Worm (Caenorhabditis elegans): ENCODE data around the gene Y45F10C.1.

- TF ChIP-seq elt-2 (tag; optimal IDR thresholded peaks at IDR 0.05) (no peak), egl-27 (tag; optimal IDR thresholded peaks at IDR 0.05) (no peak), nhr-23 (tag; optimal IDR thresholded peaks at IDR 0.05) (no peak), nhr-28 (tag; optimal IDR thresholded peaks at IDR 0.05) (no peak), pha-4 (tag; optimal IDR thresholded peaks at IDR 0.05) (no peak), fos-1 (tag; optimal IDR thresholded peaks at IDR 0.05) (no peak), elt-3 (tag; optimal IDR thresholded peaks at IDR 0.05) (no peak), lin-39 (tag; optimal IDR thresholded peaks at IDR 0.05) (no peak), nhr-12 (tag; optimal IDR thresholded peaks at IDR 0.05) (no peak), ama-1 (optimal IDR thresholded peaks at IDR 0.05) (no peak)
These were observed 35.8 kb downstream of the Y45F10C.1 start, which contains the start of gene C08F11.1 for ce11 chrIV:13623533-13623932.

Data from whole organism, L3 larva.